Worm (Caenorhabditis elegans) whole organism, L4/young adult: ENCODE data around the gene F01D5.3.

Experiments used
- W03F9.2 ChIP-seq: fragments of 150-350 bp; optimal IDR thresholded peaks from 2 replicates; lab custom pipeline; 2014; ENCODE audit warnings: missing biosample characterization, missing genetic modification characterization
- dao-5 ChIP-seq: sonication (generic microtip); optimal IDR thresholded peaks from 2 replicates; lab custom pipeline; 2016; ENCODE audit warnings: missing genotype, missing genetic modification characterization, moderate library complexity, missing compliant biosample characterization
- him-1 ChIP-seq: sonication (generic microtip); optimal IDR thresholded peaks from 2 replicates; lab custom pipeline; 2016; ENCODE audit warnings: missing genotype, missing genetic modification reagents, missing genetic modification characterization, missing compliant biosample characterization

The F01D5.3 gene

ce11 chrII:13976161-13976560, 23.8 kb downstream of the F01D5.3 start, which contains the start of gene Y39G8B.2:
Y39G8B.2 (minus strand) TSS chrII:13976221.
- TF ChIP-seq him-1 (tag; lab: Kevin White, UChicago) (no peak), dao-5 (tag; lab: Kevin White, UChicago) (no peak), W03F9.2 (no peak)

ce11 chrII:13974136-13974535, 25.8 kb downstream of the F01D5.3 start:
- TF ChIP-seq him-1 (tag; lab: Kevin White, UChicago) = no peak
- no peak for TF ChIP-seq dao-5 (tag; lab: Kevin White, UChicago)
- TF ChIP-seq W03F9.2 = no peak

ce11 chrII:13973514-13973913, 26.4 kb downstream of the F01D5.3 start, which contains the start of gene Y39G8B.1:
Y39G8B.1 (minus strand) TSS chrII:13973812.
- TF ChIP-seq W03F9.2 (peak; percentile 27), him-1 (tag; lab: Kevin White, UChicago) (no peak)

ce11 chrII:13972199-13972598, 27.7 kb downstream of the F01D5.3 start:
- TF ChIP-seq dao-5 (tag; lab: Kevin White, UChicago) = no peak
- no peak for TF ChIP-seq W03F9.2
- no peak for TF ChIP-seq him-1 (tag; lab: Kevin White, UChicago)

- TF ChIP-seq W03F9.2 (no peak), dao-5 (tag; lab: Kevin White, UChicago) (no peak)
Measured at ce11 chrII:13968979-13969378, 31.0 kb downstream of the F01D5.3 start, which contains the start of gene sre-43. sre-43 (minus strand) TSS chrII:13969079.

- TF ChIP-seq him-1 (tag; lab: Kevin White, UChicago) (no peak), dao-5 (tag; lab: Kevin White, UChicago) (no peak), W03F9.2 (no peak)
Measured at ce11 chrII:13966242-13966641, 33.7 kb downstream of the F01D5.3 start, which contains the start of gene W07G1.7. W07G1.7 (minus strand) TSS chrII:13966342.

ce11 chrII:13964325-13964724, 35.6 kb downstream of the F01D5.3 start:
- TF ChIP-seq dao-5 (tag; lab: Kevin White, UChicago) (no peak), him-1 (tag; lab: Kevin White, UChicago) (no peak)

ce11 chrII:13962319-13962718, 37.6 kb downstream of the F01D5.3 start, which contains the start of gene rpi-1:
rpi-1 (minus strand) TSS chrII:13962419.
- TF ChIP-seq him-1 (tag; lab: Kevin White, UChicago) (no peak), W03F9.2 (no peak), dao-5 (tag; lab: Kevin White, UChicago) (no peak)

ce11 chrII:13961567-13961966, 38.4 kb downstream of the F01D5.3 start:
- TF ChIP-seq W03F9.2 (no peak), him-1 (tag; lab: Kevin White, UChicago) (no peak), dao-5 (tag; lab: Kevin White, UChicago) (no peak)

ce11 chrII:13958359-13958758, 41.6 kb downstream of the F01D5.3 start:
- TF ChIP-seq him-1 (tag; lab: Kevin White, UChicago) (no peak), dao-5 (tag; lab: Kevin White, UChicago) (no peak), W03F9.2 (no peak)

ce11 chrII:13957437-13957836, 42.5 kb downstream of the F01D5.3 start, which contains the start of gene zip-3:
zip-3 (minus strand) TSS chrII:13957457.
- TF ChIP-seq dao-5 (tag; lab: Kevin White, UChicago) = no peak
- no peak for TF ChIP-seq W03F9.2
- no peak for TF ChIP-seq him-1 (tag; lab: Kevin White, UChicago)

- no peak for TF ChIP-seq W03F9.2
- no peak for TF ChIP-seq dao-5 (tag; lab: Kevin White, UChicago)
Measured at ce11 chrII:13956529-13956928, 43.4 kb downstream of the F01D5.3 start.

ce11 chrII:13954979-13955378, 45.0 kb downstream of the F01D5.3 start:
- TF ChIP-seq W03F9.2 (no peak), dao-5 (tag; lab: Kevin White, UChicago) (no peak), him-1 (tag; lab: Kevin White, UChicago) (no peak)

- no peak for TF ChIP-seq dao-5 (tag; lab: Kevin White, UChicago)
- TF ChIP-seq W03F9.2 = no peak
- no peak for TF ChIP-seq him-1 (tag; lab: Kevin White, UChicago)
Measured at ce11 chrII:13954077-13954476, 45.9 kb downstream of the F01D5.3 start.

ce11 chrII:13951986-13952385, 48.0 kb downstream of the F01D5.3 start:
- no peak for TF ChIP-seq him-1 (tag; lab: Kevin White, UChicago)
- no peak for TF ChIP-seq dao-5 (tag; lab: Kevin White, UChicago)
- no peak for TF ChIP-seq W03F9.2
